Worm (Caenorhabditis elegans) whole organism, L2 larva: ENCODE measurements around the gene F46G10.4.

Source experiments
- C34F6.9 ChIP-seq: fragments of 150-350 bp; optimal IDR thresholded peaks from 2 replicates; lab custom pipeline; 2014; ENCODE audit warnings: missing biosample characterization, missing genetic modification characterization
- F13H6.1 ChIP-seq: sonication (generic microtip); optimal IDR thresholded peaks from 2 replicates; lab custom pipeline; 2016; ENCODE audit warnings: missing genetic modification characterization, missing compliant biosample characterization
- R02D3.7 ChIP-seq: fragments of 150-350 bp; optimal IDR thresholded peaks from 2 replicates; lab custom pipeline; 2014; ENCODE audit warnings: missing biosample characterization, missing genetic modification characterization
- Y55F3AM.14 ChIP-seq: fragments of 200-800 bp; sonication (Bioruptor generic); optimal IDR thresholded peaks from 2 replicates; lab custom pipeline; 2018; ENCODE audit warnings: mild to moderate bottlenecking, missing genetic modification characterization, missing compliant biosample characterization
- ZK546.5 ChIP-seq: sonication (generic microtip); optimal IDR thresholded peaks from 2 replicates; lab custom pipeline; 2017; ENCODE audit warnings: missing biosample characterization, missing genetic modification characterization
- alr-1 ChIP-seq: fragments of 150-350 bp; optimal IDR thresholded peaks from 2 replicates; lab custom pipeline; 2014; ENCODE audit warnings: missing biosample characterization, missing genetic modification characterization
- aly-2 ChIP-seq: fragments of 150-350 bp; optimal IDR thresholded peaks from 2 replicates; lab custom pipeline; 2014; ENCODE audit warnings: missing biosample characterization, missing genetic modification characterization
- ama-1 ChIP-seq: fragments of 150-350 bp; optimal IDR thresholded peaks from 2 replicates; lab custom pipeline; 2018; ENCODE audit warnings: inconsistent platforms
- blmp-1 ChIP-seq: sonication (generic microtip); optimal IDR thresholded peaks from 2 replicates; lab custom pipeline; 2017; ENCODE audit warnings: missing genetic modification characterization, mild to moderate bottlenecking, missing compliant biosample characterization, antibody characterized with exemption, moderate library complexity; ENCODE audit not compliant: insufficient read depth
- ceh-16 ChIP-seq: fragments of 150-350 bp; optimal IDR thresholded peaks from 2 replicates; lab custom pipeline; 2014; ENCODE audit warnings: missing biosample characterization, missing genetic modification characterization
- ceh-82 ChIP-seq: fragments of 150-350 bp; optimal IDR thresholded peaks from 2 replicates; lab custom pipeline; 2014; ENCODE audit warnings: missing biosample characterization, missing genetic modification characterization
- crh-2 ChIP-seq: sonication (generic microtip); optimal IDR thresholded peaks from 2 replicates; lab custom pipeline; 2017; ENCODE audit warnings: missing biosample characterization, missing genetic modification characterization
- dmd-4 ChIP-seq: sonication (generic microtip); optimal IDR thresholded peaks from 2 replicates; lab custom pipeline; 2017; ENCODE audit warnings: missing biosample characterization, missing genetic modification characterization
- egl-27 ChIP-seq: sonication (generic microtip); optimal IDR thresholded peaks from 3 replicates; lab custom pipeline; 2017; ENCODE audit warnings: missing biosample characterization, missing genetic modification reagents, missing genetic modification characterization
- elt-1 ChIP-seq: fragments of 150-350 bp; optimal IDR thresholded peaks from 2 replicates; lab custom pipeline; 2014; ENCODE audit warnings: missing biosample characterization, missing genetic modification characterization
- elt-3 ChIP-seq: sonication (generic microtip); optimal IDR thresholded peaks from 2 replicates; lab custom pipeline; 2017; ENCODE audit warnings: missing biosample characterization, missing genetic modification characterization
- fos-1 ChIP-seq: fragments of 150-350 bp; optimal IDR thresholded peaks from 2 replicates; lab custom pipeline; 2014; ENCODE audit warnings: missing biosample characterization, missing genetic modification characterization
- gmeb-1 ChIP-seq: fragments of 150-350 bp; optimal IDR thresholded peaks from 2 replicates; lab custom pipeline; 2014; ENCODE audit warnings: missing biosample characterization, missing genetic modification characterization
- lin-11 ChIP-seq: fragments of 150-350 bp; sonication (generic microtip); optimal IDR thresholded peaks from 2 replicates; lab custom pipeline; 2014; ENCODE audit warnings: missing biosample characterization, missing genetic modification characterization, inconsistent platforms, mixed read lengths
- lin-13 ChIP-seq: fragments of 150-350 bp; optimal IDR thresholded peaks from 2 replicates; lab custom pipeline; 2014; ENCODE audit warnings: missing biosample characterization, missing genetic modification reagents, missing genetic modification characterization
- lin-39 ChIP-seq: fragments of 150-350 bp; optimal IDR thresholded peaks from 2 replicates; lab custom pipeline; 2014; ENCODE audit warnings: missing biosample characterization, missing genetic modification reagents, missing genetic modification characterization
- lsy-2 ChIP-seq, 2 experiments: fragments of 150-350 bp in 1 of 2; sonication (generic microtip) in 1 of 2; optimal IDR thresholded peaks; 2 replicates each; lab custom pipeline; 2014 to 2017; ENCODE audit warnings: missing biosample characterization in 2 of 2, missing genetic modification characterization in 2 of 2
- mab-5 ChIP-seq: fragments of 150-350 bp; optimal IDR thresholded peaks from 2 replicates; lab custom pipeline; 2014; ENCODE audit warnings: missing biosample characterization, missing genetic modification characterization
- mbf-1 ChIP-seq: sonication (generic microtip); optimal IDR thresholded peaks from 2 replicates; lab custom pipeline; 2017; ENCODE audit warnings: missing biosample characterization, missing genetic modification characterization
- mdl-1 ChIP-seq, 2 experiments: fragments of 150-350 bp in 1 of 2; sonication (generic microtip) in 1 of 2; optimal IDR thresholded peaks; 2 replicates each; lab custom pipeline; 2017; ENCODE audit warnings: missing biosample characterization in 2 of 2, missing genetic modification characterization in 2 of 2
- nhr-10 ChIP-seq: sonication (generic microtip); optimal IDR thresholded peaks from 2 replicates; lab custom pipeline; 2017; ENCODE audit warnings: missing biosample characterization, missing genetic modification characterization
- nhr-11 ChIP-seq: fragments of 150-350 bp; optimal IDR thresholded peaks from 2 replicates; lab custom pipeline; 2014; ENCODE audit warnings: missing biosample characterization, missing genetic modification characterization
- nhr-12 ChIP-seq: fragments of 150-350 bp; optimal IDR thresholded peaks from 2 replicates; lab custom pipeline; 2014; ENCODE audit warnings: missing biosample characterization, missing genetic modification characterization
- nhr-129 ChIP-seq: fragments of 150-350 bp; optimal IDR thresholded peaks from 2 replicates; lab custom pipeline; 2014; ENCODE audit warnings: missing biosample characterization, missing genetic modification characterization
- nhr-21 ChIP-seq: fragments of 150-350 bp; optimal IDR thresholded peaks from 2 replicates; lab custom pipeline; 2014; ENCODE audit warnings: missing biosample characterization, missing genetic modification characterization
- nhr-23 ChIP-seq: fragments of 150-350 bp; optimal IDR thresholded peaks from 2 replicates; lab custom pipeline; 2014; ENCODE audit warnings: missing biosample characterization, missing genetic modification reagents, missing genetic modification characterization
- nhr-237 ChIP-seq: fragments of 150-350 bp; optimal IDR thresholded peaks from 2 replicates; lab custom pipeline; 2014; ENCODE audit warnings: missing biosample characterization, missing genetic modification characterization
- nhr-25 ChIP-seq: fragments of 150-350 bp; sonication (generic microtip); optimal IDR thresholded peaks from 3 replicates; lab custom pipeline; 2014; ENCODE audit warnings: missing biosample characterization, missing genetic modification characterization
- nhr-6 ChIP-seq: fragments of 150-350 bp; optimal IDR thresholded peaks from 2 replicates; lab custom pipeline; 2014; ENCODE audit warnings: missing biosample characterization, missing genetic modification characterization
- nhr-77 ChIP-seq: fragments of 150-350 bp; optimal IDR thresholded peaks from 2 replicates; lab custom pipeline; 2014; ENCODE audit warnings: missing biosample characterization, missing genetic modification characterization
- peb-1 ChIP-seq: fragments of 150-350 bp; optimal IDR thresholded peaks from 2 replicates; lab custom pipeline; 2014; ENCODE audit warnings: missing biosample characterization, missing genetic modification characterization
- sem-4 ChIP-seq: fragments of 150-350 bp; optimal IDR thresholded peaks from 2 replicates; lab custom pipeline; 2014; ENCODE audit warnings: missing biosample characterization, missing genetic modification reagents, missing genetic modification characterization
- sma-3 ChIP-seq: sonication (generic microtip); optimal IDR thresholded peaks from 2 replicates; lab custom pipeline; 2016; ENCODE audit warnings: missing genetic modification reagents, missing genetic modification characterization, missing compliant biosample characterization
- sma-9 ChIP-seq, 2 experiments: fragments of 150-350 bp in 1 of 2; sonication (generic microtip) in 1 of 2; optimal IDR thresholded peaks; 2 replicates each; lab custom pipeline; 2014 to 2016; ENCODE audit warnings: missing genetic modification characterization in 2 of 2, mild to moderate bottlenecking in 1 of 2, missing biosample characterization in 1 of 2, missing compliant biosample characterization in 1 of 2, missing genetic modification reagents in 1 of 2, moderate library complexity in 1 of 2
- unc-39 ChIP-seq: fragments of 150-350 bp; optimal IDR thresholded peaks from 2 replicates; lab custom pipeline; 2014; ENCODE audit warnings: missing biosample characterization, missing genetic modification characterization
- unc-55 ChIP-seq: fragments of 150-350 bp; sonication (generic microtip); optimal IDR thresholded peaks from 3 replicates; lab custom pipeline; 2014; ENCODE audit warnings: missing biosample characterization, missing genetic modification reagents, missing genetic modification characterization
- unc-62 ChIP-seq: fragments of 150-350 bp; optimal IDR thresholded peaks from 2 replicates; lab custom pipeline; 2014; ENCODE audit warnings: missing biosample characterization, missing genetic modification reagents, missing genetic modification characterization
- zag-1 ChIP-seq: fragments of 150-350 bp; optimal IDR thresholded peaks from 2 replicates; lab custom pipeline; 2014; ENCODE audit warnings: missing biosample characterization, missing genetic modification characterization
- ztf-11 ChIP-seq: sonication (generic microtip); optimal IDR thresholded peaks from 2 replicates; lab custom pipeline; 2017; ENCODE audit warnings: missing biosample characterization, missing genetic modification characterization
- ztf-4 ChIP-seq: fragments of 150-350 bp; optimal IDR thresholded peaks from 2 replicates; lab custom pipeline; 2014; ENCODE audit warnings: missing biosample characterization, missing genetic modification characterization

The F46G10.4 gene

DNA sequence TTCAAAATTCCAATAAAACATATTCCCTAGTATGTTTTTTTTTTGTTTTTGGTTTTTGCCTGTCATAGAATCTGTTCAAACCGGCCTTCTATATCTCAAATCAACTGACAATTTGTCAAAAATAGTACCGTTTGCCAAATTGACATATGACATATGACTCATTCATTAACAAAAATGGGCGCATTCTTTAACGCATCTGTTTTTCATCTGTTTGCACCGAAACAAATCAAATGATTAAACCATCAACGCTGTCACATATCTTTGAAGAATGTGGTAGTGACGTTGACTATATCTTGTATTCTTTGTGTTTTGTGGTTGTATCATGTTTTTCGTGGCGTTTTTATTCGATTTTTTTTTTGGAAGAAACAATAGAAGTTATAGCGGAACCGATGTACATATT lies 18.8 kb upstream of the F46G10.4 start:
- no peak for TF ChIP-seq dmd-4 (tag; lab: Kevin White, UChicago)
- TF ChIP-seq elt-1 (tag; lab: Kevin White, UChicago): no peak
- no peak for TF ChIP-seq R02D3.7 (tag; lab: Kevin White, UChicago)
- TF ChIP-seq mdl-1 (tag; optimal IDR thresholded peaks at IDR 0.05; lab: Kevin White, UChicago): no peak
- TF ChIP-seq lsy-2 (tag; optimal IDR thresholded peaks at IDR 0.05; lab: Kevin White, UChicago): no peak
- TF ChIP-seq nhr-21: peak; percentile 33
- no peak for TF ChIP-seq nhr-129 (tag; lab: Kevin White, UChicago)
- TF ChIP-seq egl-27 (tag; lab: Kevin White, UChicago): no peak
- peak; percentile 23 for TF ChIP-seq mab-5
- no peak for TF ChIP-seq sem-4 (tag; lab: Kevin White, UChicago)
- TF ChIP-seq Y55F3AM.14 (GFP tag; lab: Kevin White, UChicago): no peak
- TF ChIP-seq nhr-10 (tag; lab: Kevin White, UChicago): no peak
- TF ChIP-seq nhr-25 (tag; lab: Kevin White, UChicago): peak; percentile 77
- TF ChIP-seq fos-1 (tag; lab: Kevin White, UChicago): peak; percentile 2
- TF ChIP-seq lin-13: no peak
- TF ChIP-seq blmp-1 (tag; lab: Kevin White, UChicago): no peak
- TF ChIP-seq unc-62 (GFP tag; lab: Kevin White, UChicago): no peak
- no peak for TF ChIP-seq nhr-6
- TF ChIP-seq sma-3 (GFP tag; lab: Kevin White, UChicago): peak; percentile 76
- no peak for TF ChIP-seq F13H6.1
- TF ChIP-seq peb-1 (tag; lab: Kevin White, UChicago): no peak
- no peak for TF ChIP-seq ceh-16 (tag; lab: Kevin White, UChicago)
- no peak for TF ChIP-seq ztf-11 (tag; lab: Kevin White, UChicago)
- TF ChIP-seq sma-9 (GFP tag; optimal IDR thresholded peaks at IDR 0.05; lab: Kevin White, UChicago): peak; percentile 59
- no peak for TF ChIP-seq sma-9 (tag; optimal IDR thresholded peaks at IDR 0.05; lab: Kevin White, UChicago)
- no peak for TF ChIP-seq gmeb-1 (tag; lab: Kevin White, UChicago)
- TF ChIP-seq unc-55: no peak
- no peak for TF ChIP-seq nhr-237 (tag; lab: Kevin White, UChicago)
- TF ChIP-seq, all 48 proteins: peak for 6

DNA sequence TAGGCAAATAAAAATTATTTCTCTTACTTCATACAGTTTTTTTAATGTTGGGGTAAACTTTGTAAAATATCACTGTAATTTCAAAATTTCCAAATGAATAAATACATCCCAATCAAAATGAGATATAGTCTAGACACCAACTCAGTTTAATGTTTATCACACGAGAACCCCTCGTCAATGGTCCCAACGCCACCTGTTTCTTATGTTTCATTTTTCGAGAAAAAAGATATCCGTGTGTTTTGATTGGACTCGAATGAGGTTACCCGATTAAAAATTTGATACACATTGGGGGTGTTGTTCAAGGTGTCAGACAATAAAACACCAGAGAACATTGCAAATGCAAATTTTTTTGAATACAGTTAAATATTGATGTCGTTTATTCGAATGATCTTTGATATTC lies 16.3 kb upstream of the F46G10.4 start:
- no peak for TF ChIP-seq nhr-12 (tag; lab: Kevin White, UChicago)
- TF ChIP-seq nhr-129 (tag; lab: Kevin White, UChicago): peak; percentile 2
- TF ChIP-seq lsy-2 (tag; optimal IDR thresholded peaks at IDR 0.05; lab: Kevin White, UChicago): peak in 1 of 2 experiments; percentile 23

DNA sequence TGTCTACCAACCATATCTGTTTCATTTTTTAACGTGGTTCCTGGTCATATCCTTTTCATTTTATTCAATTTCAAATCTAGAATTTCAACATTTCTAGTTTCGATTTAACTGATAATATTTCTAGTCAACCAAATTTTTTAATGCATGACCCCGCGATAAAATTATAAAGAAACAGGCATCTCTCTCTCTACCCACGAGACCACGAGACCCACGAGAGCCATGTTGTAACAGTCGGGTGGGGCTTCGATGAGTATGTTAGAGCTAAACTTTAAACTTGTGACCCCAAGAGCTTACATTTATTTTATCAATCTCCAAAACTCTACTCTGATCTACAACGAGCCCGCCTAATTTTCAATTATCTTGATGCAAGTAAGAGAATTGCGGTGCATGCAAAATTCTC lies 15.5 kb upstream of the F46G10.4 start:
- TF ChIP-seq sma-9 (GFP tag; optimal IDR thresholded peaks at IDR 0.05; lab: Kevin White, UChicago) (peak; percentile 1), sma-9 (tag; optimal IDR thresholded peaks at IDR 0.05; lab: Kevin White, UChicago) (no peak), nhr-129 (tag; lab: Kevin White, UChicago) (peak; percentile 27), egl-27 (tag; lab: Kevin White, UChicago) (no peak)

DNA sequence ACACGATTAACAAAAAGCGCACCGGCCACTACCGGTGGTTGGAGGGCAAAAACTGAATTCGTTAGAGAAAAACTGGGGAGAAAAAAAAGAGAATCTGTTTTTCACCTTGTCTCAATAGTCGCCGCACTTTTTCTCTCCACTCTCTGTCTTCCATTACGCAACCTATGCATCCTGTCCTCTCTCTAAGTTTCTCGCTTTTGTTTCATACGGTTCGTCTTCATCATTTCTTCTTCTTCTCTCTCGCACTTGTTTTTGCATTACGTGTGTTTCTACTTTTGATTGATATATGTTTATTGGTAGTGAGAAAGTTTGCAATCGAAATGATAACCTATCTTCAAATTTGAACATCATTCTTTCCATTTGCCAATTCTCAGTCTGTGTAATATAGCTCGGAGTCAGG lies 13.3 kb upstream of the F46G10.4 start:
- TF ChIP-seq nhr-12 (tag; lab: Kevin White, UChicago) (no peak), mbf-1 (tag; lab: Kevin White, UChicago) (no peak), nhr-11 (tag; lab: Kevin White, UChicago) (no peak), zag-1 (tag; lab: Kevin White, UChicago) (no peak), nhr-23 (no peak), peb-1 (tag; lab: Kevin White, UChicago) (no peak), sma-3 (GFP tag; lab: Kevin White, UChicago) (peak; percentile 50), unc-55 (peak; percentile 47), elt-3 (no peak), ztf-4 (no peak), egl-27 (tag; lab: Kevin White, UChicago) (no peak), nhr-25 (tag; lab: Kevin White, UChicago) (peak; percentile 76), sma-9 (GFP tag; optimal IDR thresholded peaks at IDR 0.05; lab: Kevin White, UChicago) (peak; percentile 76), sma-9 (tag; optimal IDR thresholded peaks at IDR 0.05; lab: Kevin White, UChicago) (no peak), nhr-10 (tag; lab: Kevin White, UChicago) (no peak), sem-4 (tag; lab: Kevin White, UChicago) (peak; percentile 57), alr-1 (no peak), mdl-1 (tag; optimal IDR thresholded peaks at IDR 0.05; lab: Kevin White, UChicago) (no peak), nhr-21 (peak; percentile 62), R02D3.7 (tag; lab: Kevin White, UChicago) (no peak), nhr-237 (tag; lab: Kevin White, UChicago) (no peak), ztf-11 (tag; lab: Kevin White, UChicago) (no peak), C34F6.9 (tag; lab: Kevin White, UChicago) (peak; percentile 35), aly-2 (no peak), unc-39 (tag; lab: Kevin White, UChicago) (no peak), ama-1 (no peak), unc-62 (GFP tag; lab: Kevin White, UChicago) (no peak), F13H6.1 (peak; percentile 30), gmeb-1 (tag; lab: Kevin White, UChicago) (no peak), lin-11 (tag; lab: Kevin White, UChicago) (no peak), nhr-77 (tag; lab: Kevin White, UChicago) (no peak), elt-1 (tag; lab: Kevin White, UChicago) (no peak), crh-2 (tag; lab: Kevin White, UChicago) (peak; percentile 66), ceh-82 (tag; lab: Kevin White, UChicago) (no peak), ZK546.5 (tag; lab: Kevin White, UChicago) (no peak), lin-39 (no peak)
